Worm (Caenorhabditis elegans): ENCODE measurements around the gene twk-13.

twk-13 gene

ce11 chrV:12351842-12352241 lies 14.0 kb upstream of the twk-13 start:
- TF ChIP-seq lin-13 (GFP tag; optimal IDR thresholded peaks at IDR 0.05) (no peak), nhr-20 (tag; optimal IDR thresholded peaks at IDR 0.05) (peak; percentile 3), pqm-1 (tag; optimal IDR thresholded peaks at IDR 0.05) (no peak), snpc-4 (tag; optimal IDR thresholded peaks at IDR 0.05) (no peak), efl-1 (optimal IDR thresholded peaks at IDR 0.05) (no peak), efl-1 (GFP tag; optimal IDR thresholded peaks at IDR 0.05 in 1 of 2) (peak in 1 of 2 experiments; percentile 78), blmp-1 (tag; optimal IDR thresholded peaks at IDR 0.05) (peak; percentile 29), elt-3 (tag; optimal IDR thresholded peaks at IDR 0.05) (peak in 1 of 6 experiments; percentile 7), ces-1 (GFP tag; optimal IDR thresholded peaks at IDR 0.05) (no peak), ztf-4 (tag; optimal IDR thresholded peaks at IDR 0.05) (no peak)

ce11 chrV:12349365-12349764 lies 11.6 kb upstream of the twk-13 start:
- TF ChIP-seq blmp-1 (tag; optimal IDR thresholded peaks at IDR 0.05) (peak; percentile 96), lin-14 (GFP tag; optimal IDR thresholded peaks at IDR 0.05) (no peak)

ce11 chrV:12347854-12348253 lies 10.1 kb upstream of the twk-13 start:
- TF ChIP-seq tbx-2 (tag; optimal IDR thresholded peaks at IDR 0.05) (no peak), lin-15B (tag; optimal IDR thresholded peaks at IDR 0.05) (no peak), lin-35 (GFP tag; optimal IDR thresholded peaks at IDR 0.05) (peak in 1 of 2 experiments; percentile 6), nhr-90 (tag; optimal IDR thresholded peaks at IDR 0.05; ENCODE audit: poor library complexity) (no peak), mep-1 (tag; optimal IDR thresholded peaks at IDR 0.05) (no peak), elt-2 (tag; optimal IDR thresholded peaks at IDR 0.05) (peak; percentile 26)

ce11 chrV:12345808-12346207 lies 8.0 kb upstream of the twk-13 start, which contains the start of gene snb-2:
snb-2 (minus strand) TSS chrV:12345908.
- TF ChIP-seq nhr-20 (tag; optimal IDR thresholded peaks at IDR 0.05), result no peak
- TF ChIP-seq nhr-77 (tag; optimal IDR thresholded peaks at IDR 0.05), result no peak
- TF ChIP-seq alr-1 (tag; optimal IDR thresholded peaks at IDR 0.05; ENCODE audit: borderline replicate concordance), result no peak
- TF ChIP-seq xbp-1 (tag; optimal IDR thresholded peaks at IDR 0.05), result no peak
- no peak for TF ChIP-seq efl-1 (optimal IDR thresholded peaks at IDR 0.05)
- TF ChIP-seq efl-1 (GFP tag; optimal IDR thresholded peaks at IDR 0.05 in 1 of 2), result no peak
- TF ChIP-seq nhr-76 (tag; optimal IDR thresholded peaks at IDR 0.05), result no peak
- TF ChIP-seq swsn-7 (tag; optimal IDR thresholded peaks at IDR 0.05), result no peak
- no peak for TF ChIP-seq nhr-71 (tag; optimal IDR thresholded peaks at IDR 0.05)
- no peak for TF ChIP-seq vab-15 (tag; optimal IDR thresholded peaks at IDR 0.05)
- no peak for TF ChIP-seq aly-2 (tag; optimal IDR thresholded peaks at IDR 0.05)
- no peak for TF ChIP-seq unc-98 (GFP tag; IDR thresholded peaks at IDR 0.05)
- TF ChIP-seq sox-4 (tag; optimal IDR thresholded peaks at IDR 0.05), result no peak
- no peak for TF ChIP-seq jun-1 (tag; optimal IDR thresholded peaks at IDR 0.05)
- no peak for TF ChIP-seq nhr-90 (tag; optimal IDR thresholded peaks at IDR 0.05; ENCODE audit: poor library complexity)

- TF ChIP-seq mab-9 (GFP tag; IDR thresholded peaks at IDR 0.05), result no peak
- no peak for TF ChIP-seq pag-3 (tag; optimal IDR thresholded peaks at IDR 0.05; ENCODE audit: borderline replicate concordance, insufficient read depth)
- no peak for TF ChIP-seq lin-15B (tag; optimal IDR thresholded peaks at IDR 0.05)
- no peak for TF ChIP-seq nhr-84 (tag; optimal IDR thresholded peaks at IDR 0.05)
- no peak for TF ChIP-seq egl-27 (tag; optimal IDR thresholded peaks at IDR 0.05)
- TF ChIP-seq swsn-7 (tag; optimal IDR thresholded peaks at IDR 0.05), result no peak
- TF ChIP-seq irx-1 (tag; optimal IDR thresholded peaks at IDR 0.05), result no peak
Observed at ce11 chrV:12344845-12345244, 7.1 kb upstream of the twk-13 start, which contains the start of gene F23H12.3. F23H12.3 (plus strand) TSS chrV:12345145.
